Worm (Caenorhabditis elegans): Measurements from ENCODE around the gene M01H9.2.

DNA sequence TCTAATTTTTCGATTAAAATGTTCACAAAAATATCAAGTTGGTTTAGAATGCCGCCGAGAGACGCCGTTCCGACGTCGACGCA, 15.9 kb downstream of the M01H9.2 start, which contains the start of gene chat-1:
- TF ChIP-seq unc-55 (GFP tag; optimal IDR thresholded peaks at IDR 0.05) = no peak
- no peak for TF ChIP-seq elt-3 (tag; optimal IDR thresholded peaks at IDR 0.05)
- no peak for TF ChIP-seq fos-1 (tag; optimal IDR thresholded peaks at IDR 0.05)
- no peak for TF ChIP-seq ceh-16 (tag; optimal IDR thresholded peaks at IDR 0.05)
- TF ChIP-seq unc-62 (GFP tag; optimal IDR thresholded peaks at IDR 0.05) = no peak
- TF ChIP-seq nhr-12 (tag; optimal IDR thresholded peaks at IDR 0.05) = no peak
- no peak for TF ChIP-seq mab-5 (tag; optimal IDR thresholded peaks at IDR 0.05)
- TF ChIP-seq lin-11 (tag; optimal IDR thresholded peaks at IDR 0.05) = no peak
- no peak for TF ChIP-seq lsy-2 (tag; optimal IDR thresholded peaks at IDR 0.05)
- no peak for TF ChIP-seq ztf-1 (GFP tag; conservative IDR thresholded peaks at IDR 0.05)
- no peak for TF ChIP-seq snpc-4 (tag; optimal IDR thresholded peaks at IDR 0.05)
- TF ChIP-seq gmeb-1 (tag; optimal IDR thresholded peaks at IDR 0.05) = no peak
- TF ChIP-seq ama-1 (optimal IDR thresholded peaks at IDR 0.05) = no peak
- no peak for TF ChIP-seq zag-1 (tag; optimal IDR thresholded peaks at IDR 0.05)

All from whole organism, L2 larva.